Worm (Caenorhabditis elegans) whole organism, L1 larva: ENCODE results near the gene xbx-5.

ENCODE experiments used
- C16A3.4 ChIP-seq: fragments of 150-350 bp; optimal IDR thresholded peaks from 2 replicates; lab custom pipeline; 2014; ENCODE audit warnings: missing biosample characterization, missing genetic modification characterization
- C34B4.2 ChIP-seq: sonication (generic microtip); optimal IDR thresholded peaks from 2 replicates; lab custom pipeline; 2017; ENCODE audit warnings: mild to moderate bottlenecking, missing genetic modification characterization, missing compliant biosample characterization
- F16B12.6 ChIP-seq: fragments of 150-350 bp; optimal IDR thresholded peaks from 2 replicates; lab custom pipeline; 2014; ENCODE audit warnings: missing biosample characterization, missing genetic modification characterization
- aha-1 ChIP-seq: fragments of 150-350 bp; optimal IDR thresholded peaks from 2 replicates; lab custom pipeline; 2014; ENCODE audit warnings: missing biosample characterization, missing genetic modification characterization
- alr-1 ChIP-seq: fragments of 200-800 bp; sonication (Bioruptor generic); optimal IDR thresholded peaks from 2 replicates; lab custom pipeline; 2018; ENCODE audit warnings: borderline replicate concordance, mild to moderate bottlenecking, missing genetic modification characterization, missing compliant biosample characterization
- aly-2 ChIP-seq: fragments of 150-350 bp; optimal IDR thresholded peaks from 2 replicates; lab custom pipeline; 2014; ENCODE audit warnings: missing biosample characterization, missing genetic modification characterization
- ceh-8 ChIP-seq: fragments of 200-800 bp; sonication (Bioruptor generic); optimal IDR thresholded peaks from 2 replicates; lab custom pipeline; 2018; ENCODE audit warnings: mild to moderate bottlenecking, missing genetic modification characterization, moderate library complexity, missing compliant biosample characterization
- ceh-88 ChIP-seq: fragments of 200-800 bp; sonication (Bioruptor generic); IDR thresholded peaks from 2 replicates; pipeline ENCODE4 v1.3.6; 2022; ENCODE audit warnings: missing genetic modification characterization, missing compliant biosample characterization
- ceh-90 ChIP-seq: sonication (generic microtip); optimal IDR thresholded peaks from 2 replicates; lab custom pipeline; 2016; ENCODE audit warnings: missing genetic modification characterization, missing compliant biosample characterization
- efl-1 ChIP-seq, 4 experiments: fragments of 150-350 bp; optimal IDR thresholded peaks in 3 of 4; peaks in 1 of 4; 1 replicate in 1 of 4; 2 replicates in 3 of 4; lab custom pipeline; 2014; ENCODE audit warnings: missing biosample characterization in 2 of 4, missing genetic modification characterization in 2 of 4, missing genetic modification reagents in 2 of 4
- efl-3 ChIP-seq: fragments of 200-800 bp; sonication (Bioruptor generic); optimal IDR thresholded peaks from 2 replicates; lab custom pipeline; 2018; ENCODE audit warnings: mild to moderate bottlenecking, missing genetic modification characterization, missing compliant biosample characterization
- egl-27 ChIP-seq, 2 experiments: fragments of 150-350 bp in 1 of 2; sonication (generic microtip); optimal IDR thresholded peaks; 3 replicates each; lab custom pipeline; 2017 to 2018; ENCODE audit warnings: missing biosample characterization in 2 of 2, missing genetic modification characterization in 2 of 2, missing genetic modification reagents in 2 of 2
- elt-3 ChIP-seq, 6 experiments: fragments of 150-350 bp in 1 of 6; sonication (generic microtip); optimal IDR thresholded peaks; 2 replicates each; lab custom pipeline; 2017 to 2018; ENCODE audit warnings: missing biosample characterization in 6 of 6, missing genetic modification characterization in 6 of 6, inconsistent platforms in 1 of 6
- ets-5 ChIP-seq: fragments of 200-800 bp; sonication (Bioruptor generic); IDR thresholded peaks from 2 replicates; pipeline ENCODE4 v1.3.6; 2022; ENCODE audit warnings: missing genetic modification characterization, missing compliant biosample characterization
- fkh-10 ChIP-seq: sonication (generic microtip); optimal IDR thresholded peaks from 2 replicates; lab custom pipeline; 2017; ENCODE audit warnings: missing biosample characterization, missing genetic modification reagents, missing genetic modification characterization
- fkh-8 ChIP-seq: sonication (generic microtip); optimal IDR thresholded peaks from 2 replicates; lab custom pipeline; 2016; ENCODE audit warnings: mild to moderate bottlenecking, missing genetic modification characterization, missing compliant biosample characterization
- fos-1 ChIP-seq: fragments of 150-350 bp; optimal IDR thresholded peaks from 2 replicates; lab custom pipeline; 2014; ENCODE audit warnings: missing biosample characterization, missing genetic modification characterization
- irx-1 ChIP-seq: sonication (generic microtip); optimal IDR thresholded peaks from 2 replicates; lab custom pipeline; 2016; ENCODE audit warnings: missing genetic modification characterization, missing compliant biosample characterization
- isw-1 ChIP-seq: fragments of 200-800 bp; sonication (Bioruptor generic); IDR thresholded peaks from 2 replicates; pipeline ENCODE4 v1.3.6; 2022; ENCODE audit warnings: missing genetic modification characterization, missing compliant biosample characterization
- jun-1 ChIP-seq: fragments of 150-350 bp; optimal IDR thresholded peaks from 2 replicates; lab custom pipeline; 2014; ENCODE audit warnings: missing biosample characterization, missing genetic modification reagents, missing genetic modification characterization
- lin-35 ChIP-seq, 2 experiments: fragments of 150-350 bp; optimal IDR thresholded peaks; 2 replicates each; lab custom pipeline; 2014; ENCODE audit warnings: missing biosample characterization in 2 of 2, missing genetic modification characterization in 2 of 2, missing genetic modification reagents in 2 of 2
- lin-39 ChIP-seq: fragments of 150-350 bp; optimal IDR thresholded peaks from 2 replicates; lab custom pipeline; 2014; ENCODE audit warnings: missing biosample characterization, missing genetic modification reagents, missing genetic modification characterization
- mdl-1 ChIP-seq, 2 experiments: fragments of 150-350 bp; optimal IDR thresholded peaks; 2 replicates each; lab custom pipeline; 2014 to 2017; ENCODE audit warnings: missing biosample characterization in 2 of 2, missing genetic modification characterization in 2 of 2, inconsistent platforms in 1 of 2
- mep-1 ChIP-seq: fragments of 150-350 bp; optimal IDR thresholded peaks from 2 replicates; lab custom pipeline; 2014; ENCODE audit warnings: missing biosample characterization, missing genetic modification characterization
- nhr-11 ChIP-seq: fragments of 150-350 bp; optimal IDR thresholded peaks from 2 replicates; lab custom pipeline; 2014; ENCODE audit warnings: missing biosample characterization, missing genetic modification characterization
- nhr-12 ChIP-seq: sonication (generic microtip); optimal IDR thresholded peaks from 2 replicates; lab custom pipeline; 2017; ENCODE audit warnings: missing biosample characterization, missing genetic modification characterization
- nhr-19 ChIP-seq: fragments of 200-800 bp; sonication (Bioruptor generic); conservative IDR thresholded peaks from 2 replicates; pipeline ENCODE4 v1.3.6; 2022; ENCODE audit warnings: missing genetic modification characterization, missing compliant biosample characterization
- nhr-20 ChIP-seq: sonication (generic microtip); optimal IDR thresholded peaks from 2 replicates; lab custom pipeline; 2016; ENCODE audit warnings: mild to moderate bottlenecking, missing genetic modification characterization, missing compliant biosample characterization
- nhr-237 ChIP-seq: fragments of 150-350 bp; optimal IDR thresholded peaks from 2 replicates; lab custom pipeline; 2014; ENCODE audit warnings: missing biosample characterization, missing genetic modification characterization
- nhr-71 ChIP-seq: sonication (generic microtip); optimal IDR thresholded peaks from 2 replicates; lab custom pipeline; 2016; ENCODE audit warnings: mild to moderate bottlenecking, missing genetic modification characterization, moderate library complexity, missing compliant biosample characterization
- nhr-84 ChIP-seq: sonication (generic microtip); optimal IDR thresholded peaks from 2 replicates; lab custom pipeline; 2017; ENCODE audit warnings: missing biosample characterization, missing genetic modification characterization
- pax-3 ChIP-seq: fragments of 200-800 bp; sonication (Bioruptor generic); optimal IDR thresholded peaks from 2 replicates; lab custom pipeline; 2018; ENCODE audit warnings: mild to moderate bottlenecking, missing genetic modification characterization, moderate library complexity, missing compliant biosample characterization
- pqm-1 ChIP-seq: sonication (generic microtip); optimal IDR thresholded peaks from 3 replicates; lab custom pipeline; 2017; ENCODE audit warnings: missing biosample characterization, missing genetic modification characterization
- rnt-1 ChIP-seq: sonication (generic microtip); optimal IDR thresholded peaks from 2 replicates; lab custom pipeline; 2016; ENCODE audit warnings: mild to moderate bottlenecking, missing genetic modification characterization, moderate library complexity, missing compliant biosample characterization
- skn-1 ChIP-seq: fragments of 150-350 bp; optimal IDR thresholded peaks from 2 replicates; lab custom pipeline; 2014; ENCODE audit warnings: missing biosample characterization, missing genetic modification characterization
- sptf-1 ChIP-seq: fragments of 150-350 bp; optimal IDR thresholded peaks from 2 replicates; lab custom pipeline; 2014; ENCODE audit warnings: missing biosample characterization, missing genetic modification characterization
- sup-37 ChIP-seq: fragments of 200-800 bp; sonication (Bioruptor generic); optimal IDR thresholded peaks from 2 replicates; lab custom pipeline; 2018; ENCODE audit warnings: mild to moderate bottlenecking, missing genetic modification characterization, missing compliant biosample characterization
- tbx-2 ChIP-seq: sonication (generic microtip); optimal IDR thresholded peaks from 2 replicates; lab custom pipeline; 2016; ENCODE audit warnings: missing genetic modification characterization, missing compliant biosample characterization
- tlp-1 ChIP-seq: fragments of 150-350 bp; optimal IDR thresholded peaks from 2 replicates; lab custom pipeline; 2014; ENCODE audit warnings: missing biosample characterization, missing genetic modification characterization
- unc-130 ChIP-seq: fragments of 150-350 bp; optimal IDR thresholded peaks from 2 replicates; lab custom pipeline; 2017; ENCODE audit warnings: missing biosample characterization, missing genetic modification characterization, inconsistent platforms
- unc-62 ChIP-seq: fragments of 150-350 bp; optimal IDR thresholded peaks from 2 replicates; lab custom pipeline; 2014; ENCODE audit warnings: missing biosample characterization, missing genetic modification reagents, missing genetic modification characterization
- unc-98 ChIP-seq: fragments of 200-800 bp; sonication (Bioruptor generic); IDR thresholded peaks from 2 replicates; pipeline ENCODE4 v1.3.6; 2022; ENCODE audit warnings: missing genetic modification characterization, missing compliant biosample characterization
- zag-1 ChIP-seq: fragments of 150-350 bp; optimal IDR thresholded peaks from 2 replicates; lab custom pipeline; 2014; ENCODE audit warnings: missing biosample characterization, missing genetic modification characterization
- zip-4 ChIP-seq: fragments of 200-800 bp; sonication (Bioruptor generic); optimal IDR thresholded peaks from 2 replicates; lab custom pipeline; 2018; ENCODE audit warnings: mild to moderate bottlenecking, missing genetic modification characterization, moderate library complexity, missing compliant biosample characterization
- ztf-4 ChIP-seq: fragments of 150-350 bp; optimal IDR thresholded peaks from 2 replicates; lab custom pipeline; 2014; ENCODE audit warnings: missing biosample characterization, missing genetic modification characterization

Gene xbx-5

DNA sequence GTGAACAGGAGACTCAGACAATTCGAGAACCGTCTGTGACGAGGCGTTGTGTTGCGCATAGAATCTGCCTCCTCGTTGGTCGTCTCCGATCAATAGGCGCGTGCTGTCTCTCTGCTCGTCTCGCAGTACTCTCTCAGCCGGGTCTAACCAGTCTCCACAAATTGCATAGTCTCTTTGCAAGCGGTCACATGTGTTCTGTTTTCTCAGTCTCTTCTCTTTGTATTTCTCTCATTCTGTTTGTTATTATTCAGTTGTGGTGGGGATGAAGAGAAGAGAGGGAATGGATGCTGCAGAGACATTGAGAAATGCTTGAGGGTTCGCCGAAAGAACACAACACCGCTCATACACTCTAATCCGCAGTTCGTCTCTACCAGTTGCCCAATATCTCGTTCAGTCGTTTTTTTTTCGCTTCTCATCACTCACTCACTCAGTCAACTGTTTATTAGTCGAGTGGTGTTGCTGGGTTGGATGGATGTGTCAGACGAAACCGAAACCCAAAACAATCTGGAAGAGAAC is 2.8 kb downstream of the xbx-5 start (continued):
- TF ChIP-seq nhr-19 (peak; percentile 95), zag-1 (peak; percentile 86), fkh-8 (peak; percentile 98), unc-130 (tag; lab: Kevin White, UChicago) (peak; percentile 91), C16A3.4 (tag; lab: Kevin White, UChicago) (peak; percentile 91), pax-3 (tag; lab: Kevin White, UChicago) (peak; percentile 93), tbx-2 (tag; lab: Kevin White, UChicago) (peak; percentile 99), efl-3 (GFP tag; lab: Kevin White, UChicago) (no peak), isw-1 (GFP tag; lab: Robert Waterston, UW) (peak; percentile 90), pqm-1 (tag; lab: Kevin White, UChicago) (peak; percentile 57), nhr-84 (tag; lab: Kevin White, UChicago) (no peak), ztf-4 (peak; percentile 97), fos-1 (peak; percentile 96), nhr-20 (tag; lab: Kevin White, UChicago) (peak; percentile 98), fkh-10 (GFP tag; lab: Kevin White, UChicago) (peak; percentile 98), irx-1 (tag; lab: Kevin White, UChicago) (peak; percentile 90), ceh-90 (tag; lab: Kevin White, UChicago) (no peak), nhr-237 (tag; lab: Kevin White, UChicago) (peak; percentile 91), aly-2 (peak; percentile 74), ets-5 (GFP tag; lab: Robert Waterston, UW) (no peak), sup-37 (peak; percentile 79), nhr-12 (tag; lab: Kevin White, UChicago) (peak; percentile 45), efl-1 (optimal IDR thresholded peaks at IDR 0.05; lab: Kevin White, UChicago) (peak; percentile 89 to 93), efl-1 (GFP tag; optimal IDR thresholded peaks at IDR 0.05 in 1 of 2; lab: Kevin White, UChicago) (peak; percentile 71 to 96), mep-1 (peak; percentile 95), alr-1 (no peak), ceh-88 (GFP tag; lab: Robert Waterston, UW) (peak; percentile 83), lin-35 (GFP tag; optimal IDR thresholded peaks at IDR 0.05; lab: Kevin White, UChicago) (peak; percentile 86 to 89), nhr-71 (tag; lab: Kevin White, UChicago) (peak; percentile 99), unc-98 (GFP tag; lab: Robert Waterston, UW) (no peak), elt-3 (tag; optimal IDR thresholded peaks at IDR 0.05; lab: Kevin White, UChicago) (peak in 5 of 6 experiments; percentile 59 to 91 (median 81)), mdl-1 (tag; optimal IDR thresholded peaks at IDR 0.05; lab: Kevin White, UChicago) (peak; percentile 96 to 100), C34B4.2 (tag; lab: Kevin White, UChicago) (no peak), rnt-1 (tag; lab: Kevin White, UChicago) (peak; percentile 92), F16B12.6 (tag; lab: Kevin White, UChicago) (peak; percentile 51), aha-1 (tag; lab: Kevin White, UChicago) (peak; percentile 79), ceh-8 (GFP tag; lab: Kevin White, UChicago) (peak; percentile 89), nhr-11 (tag; lab: Kevin White, UChicago) (peak; percentile 95), lin-39 (peak; percentile 77), jun-1 (tag; lab: Kevin White, UChicago) (peak; percentile 94), sptf-1 (tag; lab: Kevin White, UChicago) (no peak), tlp-1 (tag; lab: Kevin White, UChicago) (no peak), skn-1 (tag; lab: Kevin White, UChicago) (peak; percentile 90), egl-27 (tag; optimal IDR thresholded peaks at IDR 0.05; lab: Kevin White, UChicago) (peak; percentile 93 to 96), zip-4 (peak; percentile 73), unc-62 (GFP tag; lab: Kevin White, UChicago) (no peak)
